Worm (Caenorhabditis elegans) whole organism, L2 larva: ENCODE data around the gene C18B10.6.

ENCODE experiments used
- aly-2 ChIP-seq: fragments of 150-350 bp; optimal IDR thresholded peaks from 2 replicates; lab custom pipeline; 2014; ENCODE audit warnings: missing biosample characterization, missing genetic modification characterization
- ceh-82 ChIP-seq: fragments of 150-350 bp; optimal IDR thresholded peaks from 2 replicates; lab custom pipeline; 2014; ENCODE audit warnings: missing biosample characterization, missing genetic modification characterization
- zag-1 ChIP-seq: fragments of 150-350 bp; optimal IDR thresholded peaks from 2 replicates; lab custom pipeline; 2014; ENCODE audit warnings: missing biosample characterization, missing genetic modification characterization

- no peak for TF ChIP-seq aly-2 (tag; lab: Kevin White, UChicago)
- no peak for TF ChIP-seq zag-1 (tag; lab: Kevin White, UChicago)
- TF ChIP-seq ceh-82 (tag; lab: Kevin White, UChicago) = no peak
Measured at ce11 chrV:7525695-7526094, 44.8 kb upstream of the C18B10.6 start, which contains the start of gene C54F6.18.
